Worm (Caenorhabditis elegans): ENCODE data around the gene srp-3.

ce11 chrV:1920105-1920504 is 11.5 kb downstream of the srp-3 start, which contains the start of gene Y32G9A.12:
- TF ChIP-seq ama-1 (optimal IDR thresholded peaks at IDR 0.05) = no peak
- TF ChIP-seq hmbx-1 (tag; optimal IDR thresholded peaks at IDR 0.05) = no peak
- no peak for TF ChIP-seq tra-4 (tag; optimal IDR thresholded peaks at IDR 0.05)
- no peak for TF ChIP-seq flt-1 (GFP tag; IDR thresholded peaks at IDR 0.05)
- TF ChIP-seq hmg-4 (GFP tag; optimal IDR thresholded peaks at IDR 0.05) = no peak
- no peak for TF ChIP-seq aly-1 (tag; optimal IDR thresholded peaks at IDR 0.05)
- TF ChIP-seq ets-7 (tag; optimal IDR thresholded peaks at IDR 0.05) = no peak
- no peak for TF ChIP-seq F13C5.2 (tag; optimal IDR thresholded peaks at IDR 0.05)
- TF ChIP-seq tbx-37 (GFP tag; conservative IDR thresholded peaks at IDR 0.05) = no peak
- no peak for TF ChIP-seq pes-1 (GFP tag; IDR thresholded peaks at IDR 0.05)
